Worm (Caenorhabditis elegans) whole organism, L3 larva: Measurements from ENCODE around the gene W07G4.8.

Experiments used
- ZK546.5 ChIP-seq: sonication (generic microtip); optimal IDR thresholded peaks from 2 replicates; lab custom pipeline; 2017; ENCODE audit warnings: missing biosample characterization, missing genetic modification characterization
- aly-2 ChIP-seq: fragments of 150-350 bp; optimal IDR thresholded peaks from 2 replicates; lab custom pipeline; 2014; ENCODE audit warnings: missing biosample characterization, missing genetic modification characterization
- ama-1 ChIP-seq: fragments of 150-350 bp; optimal IDR thresholded peaks from 2 replicates; lab custom pipeline; 2018
- ceh-16 ChIP-seq: sonication (generic microtip); optimal IDR thresholded peaks from 2 replicates; lab custom pipeline; 2017; ENCODE audit warnings: missing biosample characterization, missing genetic modification characterization
- ceh-82 ChIP-seq: fragments of 150-350 bp; optimal IDR thresholded peaks from 2 replicates; lab custom pipeline; 2014; ENCODE audit warnings: missing biosample characterization, missing genetic modification characterization
- ceh-9 ChIP-seq: sonication (generic microtip); optimal IDR thresholded peaks from 2 replicates; lab custom pipeline; 2018; ENCODE audit warnings: missing biosample characterization, missing genetic modification characterization
- daf-12 ChIP-seq: fragments of 150-350 bp; optimal IDR thresholded peaks from 2 replicates; lab custom pipeline; 2014; ENCODE audit warnings: missing biosample characterization, missing genetic modification reagents, missing genetic modification characterization
- egl-27 ChIP-seq: sonication (generic microtip); optimal IDR thresholded peaks from 4 replicates; lab custom pipeline; 2017; ENCODE audit warnings: missing biosample characterization, missing genetic modification reagents, missing genetic modification characterization
- egl-5 ChIP-seq: fragments of 150-350 bp; optimal IDR thresholded peaks from 2 replicates; lab custom pipeline; 2017; ENCODE audit warnings: missing biosample characterization, missing genetic modification reagents, missing genetic modification characterization, inconsistent platforms
- elt-2 ChIP-seq: sonication (generic microtip); optimal IDR thresholded peaks from 2 replicates; lab custom pipeline; 2016; ENCODE audit warnings: missing genetic modification reagents, mild to moderate bottlenecking, missing genetic modification characterization, missing compliant biosample characterization
- eor-1 ChIP-seq, 2 experiments: fragments of 150-350 bp; optimal IDR thresholded peaks; 2 replicates each; lab custom pipeline; 2014 to 2018; ENCODE audit warnings: missing biosample characterization in 2 of 2, missing genetic modification characterization in 2 of 2
- fos-1 ChIP-seq: fragments of 150-350 bp; optimal IDR thresholded peaks from 2 replicates; lab custom pipeline; 2014; ENCODE audit warnings: missing biosample characterization, missing genetic modification characterization
- hmg-11 ChIP-seq: sonication (generic microtip); optimal IDR thresholded peaks from 2 replicates; lab custom pipeline; 2016; ENCODE audit warnings: missing genetic modification characterization, missing compliant biosample characterization
- jun-1 ChIP-seq: fragments of 150-350 bp; optimal IDR thresholded peaks from 2 replicates; lab custom pipeline; 2014; ENCODE audit warnings: missing biosample characterization, missing genetic modification reagents, missing genetic modification characterization
- lin-15B ChIP-seq: fragments of 150-350 bp; optimal IDR thresholded peaks from 2 replicates; lab custom pipeline; 2014; ENCODE audit warnings: missing biosample characterization, missing genetic modification characterization
- mml-1 ChIP-seq: fragments of 150-350 bp; sonication (generic microtip); optimal IDR thresholded peaks from 3 replicates; lab custom pipeline; 2014; ENCODE audit warnings: missing biosample characterization, missing genetic modification characterization
- nhr-11 ChIP-seq: fragments of 150-350 bp; optimal IDR thresholded peaks from 2 replicates; lab custom pipeline; 2014; ENCODE audit warnings: missing biosample characterization, missing genetic modification characterization
- nhr-23 ChIP-seq: fragments of 150-350 bp; optimal IDR thresholded peaks from 2 replicates; lab custom pipeline; 2014; ENCODE audit warnings: missing biosample characterization, missing genetic modification reagents, missing genetic modification characterization
- nhr-237 ChIP-seq: fragments of 150-350 bp; optimal IDR thresholded peaks from 2 replicates; lab custom pipeline; 2014; ENCODE audit warnings: missing biosample characterization, missing genetic modification characterization
- nhr-25 ChIP-seq: sonication (generic microtip); optimal IDR thresholded peaks from 2 replicates; lab custom pipeline; 2017; ENCODE audit warnings: missing biosample characterization, missing genetic modification characterization
- nhr-28 ChIP-seq: fragments of 150-350 bp; optimal IDR thresholded peaks from 2 replicates; lab custom pipeline; 2014; ENCODE audit warnings: missing biosample characterization, missing genetic modification characterization
- nhr-43 ChIP-seq: sonication (generic microtip); optimal IDR thresholded peaks from 2 replicates; lab custom pipeline; 2016; ENCODE audit warnings: mild to moderate bottlenecking, missing genetic modification characterization, missing compliant biosample characterization; ENCODE audit not compliant: poor library complexity, severe bottlenecking
- nhr-67 ChIP-seq: fragments of 150-350 bp; optimal IDR thresholded peaks from 2 replicates; lab custom pipeline; 2014; ENCODE audit warnings: missing biosample characterization, missing genetic modification characterization
- nhr-76 ChIP-seq: fragments of 150-350 bp; sonication (generic microtip); optimal IDR thresholded peaks from 5 replicates; lab custom pipeline; 2014; ENCODE audit warnings: missing biosample characterization, missing genetic modification characterization
- nhr-77 ChIP-seq: fragments of 150-350 bp; optimal IDR thresholded peaks from 2 replicates; lab custom pipeline; 2014; ENCODE audit warnings: missing biosample characterization, missing genetic modification characterization
- pha-4 ChIP-seq: fragments of 150-350 bp; optimal IDR thresholded peaks from 2 replicates; lab custom pipeline; 2014; ENCODE audit warnings: missing biosample characterization, missing genetic modification reagents, missing genetic modification characterization
- pqm-1 ChIP-seq: fragments of 150-350 bp; optimal IDR thresholded peaks from 2 replicates; lab custom pipeline; 2017; ENCODE audit warnings: missing biosample characterization, missing genetic modification characterization, inconsistent platforms
- sea-2 ChIP-seq: fragments of 150-350 bp; sonication (generic microtip); optimal IDR thresholded peaks from 4 replicates; lab custom pipeline; 2014; ENCODE audit warnings: missing biosample characterization, missing genetic modification reagents, missing genetic modification characterization
- snpc-4 ChIP-seq: fragments of 150-350 bp; optimal IDR thresholded peaks from 2 replicates; lab custom pipeline; 2014; ENCODE audit warnings: missing biosample characterization, missing genetic modification characterization
- tbx-2 ChIP-seq: sonication (generic microtip); optimal IDR thresholded peaks from 2 replicates; lab custom pipeline; 2016; ENCODE audit warnings: mild to moderate bottlenecking, missing genetic modification characterization, missing compliant biosample characterization
- unc-39 ChIP-seq: sonication (generic microtip); optimal IDR thresholded peaks from 4 replicates; lab custom pipeline; 2017; ENCODE audit warnings: missing biosample characterization, missing genetic modification characterization
- unc-62 ChIP-seq: fragments of 150-350 bp; sonication (generic microtip); optimal IDR thresholded peaks from 4 replicates; lab custom pipeline; 2014; ENCODE audit warnings: missing biosample characterization, missing genetic modification reagents, missing genetic modification characterization
- zag-1 ChIP-seq: fragments of 150-350 bp; optimal IDR thresholded peaks from 2 replicates; lab custom pipeline; 2014; ENCODE audit warnings: missing biosample characterization, missing genetic modification characterization
- ztf-11 ChIP-seq: fragments of 150-350 bp; optimal IDR thresholded peaks from 2 replicates; lab custom pipeline; 2014; ENCODE audit warnings: missing biosample characterization, missing genetic modification characterization

W07G4.8 gene

ce11 chrV:13070278-13070677 lies 20.9 kb upstream of the W07G4.8 start:
- TF ChIP-seq aly-2 (tag; lab: Kevin White, UChicago) = no peak
- TF ChIP-seq nhr-237 = no peak
- no peak for TF ChIP-seq sea-2
- TF ChIP-seq pqm-1 (tag; lab: Kevin White, UChicago) = no peak
- TF ChIP-seq nhr-67 = no peak
- no peak for TF ChIP-seq egl-27 (tag; lab: Kevin White, UChicago)
- TF ChIP-seq unc-62 (GFP tag; lab: Kevin White, UChicago) = no peak
- TF ChIP-seq egl-5 (tag; lab: Kevin White, UChicago) = no peak
- no peak for TF ChIP-seq ZK546.5 (tag; lab: Kevin White, UChicago)
- no peak for TF ChIP-seq eor-1 (tag; optimal IDR thresholded peaks at IDR 0.05; lab: Kevin White, UChicago)
- no peak for TF ChIP-seq elt-2 (tag; lab: Kevin White, UChicago)
- no peak for TF ChIP-seq hmg-11 (tag; lab: Kevin White, UChicago)
- no peak for TF ChIP-seq ceh-9

ce11 chrV:13064164-13064563 lies 14.8 kb upstream of the W07G4.8 start:
- TF ChIP-seq jun-1 (no peak), unc-62 (GFP tag; lab: Kevin White, UChicago) (no peak), lin-15B (tag; lab: Kevin White, UChicago) (no peak), daf-12 (tag; lab: Kevin White, UChicago) (no peak), zag-1 (tag; lab: Kevin White, UChicago) (no peak), mml-1 (tag; lab: Kevin White, UChicago) (no peak), ztf-11 (tag; lab: Kevin White, UChicago) (no peak), ceh-16 (tag; lab: Kevin White, UChicago) (no peak), egl-27 (tag; lab: Kevin White, UChicago) (no peak), fos-1 (no peak), aly-2 (tag; lab: Kevin White, UChicago) (no peak), nhr-43 (tag; lab: Kevin White, UChicago) (no peak), ZK546.5 (tag; lab: Kevin White, UChicago) (no peak), nhr-11 (tag; lab: Kevin White, UChicago) (no peak), nhr-23 (no peak), nhr-25 (tag; lab: Kevin White, UChicago) (no peak), hmg-11 (tag; lab: Kevin White, UChicago) (no peak)

- TF ChIP-seq ZK546.5 (tag; lab: Kevin White, UChicago) (no peak), pha-4 (tag; lab: Kevin White, UChicago) (no peak), hmg-11 (tag; lab: Kevin White, UChicago) (no peak), snpc-4 (tag; lab: Kevin White, UChicago) (no peak), tbx-2 (tag; lab: Kevin White, UChicago) (no peak), nhr-25 (tag; lab: Kevin White, UChicago) (no peak), unc-62 (GFP tag; lab: Kevin White, UChicago) (no peak), nhr-76 (tag; lab: Kevin White, UChicago) (no peak), sea-2 (no peak), nhr-237 (no peak), nhr-77 (tag; lab: Kevin White, UChicago) (no peak), ceh-82 (tag; lab: Kevin White, UChicago) (no peak)
These were observed 14.0 kb upstream of the W07G4.8 start for ce11 chrV:13063402-13063801.

ce11 chrV:13061836-13062235 lies 12.5 kb upstream of the W07G4.8 start, which contains the start of gene F42E8.1:
F42E8.1 (plus strand) TSS chrV:13062136.
- TF ChIP-seq ZK546.5 (tag; lab: Kevin White, UChicago) = no peak
- TF ChIP-seq ama-1 (lab: Kevin White, UChicago) = no peak

- TF ChIP-seq nhr-28 (no peak), ceh-16 (tag; lab: Kevin White, UChicago) (no peak), ama-1 (lab: Kevin White, UChicago) (no peak), pha-4 (tag; lab: Kevin White, UChicago) (no peak), unc-39 (no peak)
- TF ChIP-seq, all 47 proteins: peak for 0
These were observed 4.3 kb upstream of the W07G4.8 start, which contains the start of gene srr-1 for ce11 chrV:13053635-13054034. srr-1 (minus strand) TSS chrV:13053735.
